Fruit fly (Drosophila melanogaster) Kc167 (cell line): ENCODE results near the gene mthl5.

Source experiments
- Myc ChIP-seq: fragments of >200 bp; optimal IDR thresholded peaks from 2 replicates; lab custom pipeline; 2017; ENCODE audit warnings: missing external identifiers
- Sin3A ChIP-seq: fragments of >200 bp; optimal IDR thresholded peaks from 2 replicates; lab custom pipeline; 2018; ENCODE audit warnings: missing external identifiers
- h ChIP-seq: fragments of >200 bp; optimal IDR thresholded peaks from 3 replicates; lab custom pipeline; 2018; ENCODE audit warnings: missing external identifiers
- insv ChIP-seq: fragments of >200 bp; optimal IDR thresholded peaks from 3 replicates; lab custom pipeline; 2018; ENCODE audit warnings: missing external identifiers
- psq ChIP-seq: fragments of >200 bp; optimal IDR thresholded peaks from 2 replicates; lab custom pipeline; 2017; ENCODE audit warnings: missing external identifiers
- ttk ChIP-seq: sonication (Bioruptor generic); optimal IDR thresholded peaks from 2 replicates; lab custom pipeline; 2017; ENCODE audit warnings: missing external identifiers

mthl5 gene

DNA sequence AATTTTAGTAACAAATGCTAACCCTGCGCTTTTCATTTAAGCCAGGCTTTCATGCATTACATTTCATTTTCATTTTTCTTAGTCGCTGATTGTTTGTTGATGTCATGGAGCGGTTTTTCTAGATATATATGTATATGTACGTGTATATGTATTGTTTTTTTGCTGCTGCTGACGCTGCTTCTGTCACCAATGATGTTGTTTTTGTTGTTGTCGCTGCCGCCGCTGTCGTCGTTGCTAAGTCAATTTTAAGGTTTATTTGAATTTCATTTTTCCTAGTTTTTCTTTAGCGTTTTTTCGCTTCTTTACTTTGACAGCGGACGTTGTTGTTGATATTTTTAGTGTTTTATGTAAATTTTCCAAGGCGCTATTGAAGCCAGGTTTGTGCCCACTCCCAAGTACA lies 16.8 kb downstream of the mthl5 start:
- TF ChIP-seq Sin3A (lab: Kevin White, UChicago) (no peak), ttk (lab: Kevin White, UChicago) (no peak), Myc (lab: Kevin White, UChicago) (no peak), insv (lab: Kevin White, UChicago) (no peak), psq (lab: Kevin White, UChicago) (no peak), h (lab: Kevin White, UChicago) (no peak)

DNA sequence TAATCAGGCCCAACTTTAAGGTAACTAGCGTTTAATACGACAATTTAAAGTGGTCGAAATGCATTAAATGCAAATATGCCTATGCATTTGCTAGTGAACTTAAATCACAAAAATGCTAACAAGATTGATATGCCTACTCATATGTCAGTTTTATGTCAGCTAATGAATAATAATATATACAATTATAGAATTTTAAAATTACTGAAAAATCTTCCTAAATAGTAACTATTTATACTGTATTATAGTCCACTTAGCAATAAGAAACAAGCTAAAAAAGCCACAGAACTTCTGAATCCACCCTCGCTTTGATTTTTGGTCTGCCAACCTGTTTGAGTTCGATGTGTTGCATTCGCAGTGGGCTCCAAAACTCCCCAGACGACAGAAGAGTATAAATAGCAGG lies 17.3 kb downstream of the mthl5 start:
- TF ChIP-seq psq (lab: Kevin White, UChicago) (no peak), insv (lab: Kevin White, UChicago) (no peak), Myc (lab: Kevin White, UChicago) (no peak), Sin3A (lab: Kevin White, UChicago) (no peak), ttk (lab: Kevin White, UChicago) (no peak), h (lab: Kevin White, UChicago) (no peak)

DNA sequence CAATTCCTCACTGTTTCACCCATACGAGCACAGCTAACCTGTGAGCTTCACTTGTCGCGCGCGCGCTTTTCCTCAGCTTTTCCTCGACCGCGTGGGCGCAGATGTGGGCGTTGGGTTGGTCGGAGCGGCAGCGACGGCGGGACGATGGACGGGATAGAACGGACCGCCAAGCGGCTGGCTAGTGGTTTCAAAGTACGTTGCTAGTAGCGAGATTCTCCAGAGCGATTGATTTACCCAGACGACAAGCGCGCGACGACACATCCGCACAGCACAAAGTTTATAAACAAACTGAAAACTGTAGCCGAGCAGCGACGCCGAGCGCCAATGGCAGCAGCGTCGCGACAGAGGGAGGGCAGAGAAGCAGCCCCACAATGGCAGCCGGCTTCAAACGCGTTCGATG lies 17.8 kb downstream of the mthl5 start, which contains the start of gene CG6959:
Gene CG6959, minus strand, starts transcription at position 292 of the 400 bp plus-strand sequence.
- no peak for TF ChIP-seq Myc (lab: Kevin White, UChicago)

DNA sequence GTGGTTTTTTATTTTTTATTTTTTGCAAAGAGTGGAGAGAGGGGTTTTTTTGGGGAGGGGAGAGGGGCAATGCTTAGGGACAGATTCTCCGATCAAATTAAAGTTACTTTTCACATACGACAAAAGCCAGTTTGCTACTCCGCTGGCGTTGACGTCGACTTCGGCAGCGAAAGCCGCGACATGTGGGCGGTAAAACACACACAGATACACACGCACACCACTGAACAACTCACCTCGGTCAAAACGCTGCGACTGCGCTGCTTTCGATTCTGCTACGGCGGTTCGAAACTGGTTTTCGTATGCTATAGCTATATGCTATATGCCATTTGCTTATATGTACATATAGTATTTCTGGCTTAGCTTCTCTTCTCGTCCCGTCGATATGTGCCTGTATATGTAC lies 18.4 kb downstream of the mthl5 start:
- TF ChIP-seq insv (lab: Kevin White, UChicago) (no peak), Sin3A (lab: Kevin White, UChicago) (no peak), ttk (lab: Kevin White, UChicago) (no peak), Myc (lab: Kevin White, UChicago) (no peak)

DNA sequence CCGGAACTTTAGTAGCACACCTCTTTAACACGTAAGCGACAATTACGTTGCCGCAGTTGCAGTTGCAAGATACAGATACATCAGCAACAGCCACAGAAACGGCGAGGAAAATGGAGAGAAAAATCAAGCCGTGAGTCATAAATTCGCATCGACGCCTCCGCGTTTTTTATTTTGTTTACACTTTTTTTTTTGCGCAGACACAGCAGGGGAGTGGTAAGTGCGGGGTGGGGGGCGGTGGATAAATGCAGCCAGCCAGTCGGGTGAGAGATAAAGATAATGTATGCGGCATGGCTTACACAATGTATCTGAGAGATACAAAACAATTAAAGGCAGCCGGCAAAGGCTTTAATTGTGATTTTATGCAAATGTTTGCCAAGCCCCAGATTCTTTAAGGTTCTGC lies 21.8 kb downstream of the mthl5 start:
- no peak for TF ChIP-seq psq (lab: Kevin White, UChicago)
- no peak for TF ChIP-seq Sin3A (lab: Kevin White, UChicago)
- no peak for TF ChIP-seq h (lab: Kevin White, UChicago)
- no peak for TF ChIP-seq Myc (lab: Kevin White, UChicago)
- TF ChIP-seq ttk (lab: Kevin White, UChicago) = no peak
- TF ChIP-seq insv (lab: Kevin White, UChicago) = no peak

dm6 chr3R:11859534-11860254 lies 27.3 kb downstream of the mthl5 start:
- TF ChIP-seq insv (lab: Kevin White, UChicago) = no peak
- TF ChIP-seq psq (lab: Kevin White, UChicago) = no peak
- TF ChIP-seq h (lab: Kevin White, UChicago) = no peak
- no peak for TF ChIP-seq ttk (lab: Kevin White, UChicago)
- TF ChIP-seq Sin3A (lab: Kevin White, UChicago) = no peak
- TF ChIP-seq Myc (lab: Kevin White, UChicago) = no peak

DNA sequence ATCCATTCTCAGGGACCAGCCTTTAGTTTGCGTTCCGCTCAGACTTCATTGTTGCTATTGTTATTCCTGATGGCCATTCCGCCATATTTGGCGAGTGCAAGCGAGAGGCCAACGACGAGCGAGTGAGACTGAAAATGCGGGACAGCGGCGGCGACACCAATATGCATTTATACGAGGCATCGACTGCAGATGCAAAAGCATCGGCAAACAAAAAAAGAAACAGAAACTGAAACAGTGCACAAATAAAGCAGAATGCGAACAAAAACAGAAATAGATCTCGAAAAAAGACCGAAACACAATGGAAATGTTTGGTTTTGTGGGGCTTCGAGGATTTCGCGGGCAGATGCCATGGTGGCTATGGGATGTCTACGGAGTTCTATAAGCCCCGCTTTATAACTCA lies 27.9 kb downstream of the mthl5 start:
- no peak for TF ChIP-seq psq (lab: Kevin White, UChicago)
- no peak for TF ChIP-seq insv (lab: Kevin White, UChicago)
- TF ChIP-seq h (lab: Kevin White, UChicago) = no peak
- TF ChIP-seq ttk (lab: Kevin White, UChicago) = no peak

- TF ChIP-seq h (lab: Kevin White, UChicago) = no peak
- no peak for TF ChIP-seq ttk (lab: Kevin White, UChicago)
- TF ChIP-seq insv (lab: Kevin White, UChicago) = no peak
- no peak for TF ChIP-seq Sin3A (lab: Kevin White, UChicago)
- no peak for TF ChIP-seq psq (lab: Kevin White, UChicago)
- TF ChIP-seq Myc (lab: Kevin White, UChicago) = no peak
Observed at dm6 chr3R:11856295-11856694, 30.7 kb downstream of the mthl5 start.

DNA sequence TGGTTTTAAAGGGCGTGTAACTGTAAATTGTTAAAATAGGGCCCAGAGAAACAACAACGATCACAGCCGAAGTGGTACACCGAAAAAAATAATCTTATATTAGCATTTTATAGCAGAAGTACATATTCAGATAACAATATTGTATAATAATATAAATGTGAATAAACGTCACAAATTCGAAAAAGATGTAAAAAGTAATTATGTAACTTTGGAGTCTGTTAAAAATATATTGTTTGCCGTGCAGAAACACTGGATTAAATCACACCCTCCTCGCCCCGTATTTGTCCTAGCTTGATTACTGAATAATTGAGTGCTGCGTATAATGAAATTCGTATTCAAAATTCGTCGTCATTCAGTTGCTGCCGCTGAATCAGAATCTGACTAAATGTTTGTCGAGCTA lies 31.8 kb downstream of the mthl5 start:
- TF ChIP-seq h (lab: Kevin White, UChicago) = no peak

DNA sequence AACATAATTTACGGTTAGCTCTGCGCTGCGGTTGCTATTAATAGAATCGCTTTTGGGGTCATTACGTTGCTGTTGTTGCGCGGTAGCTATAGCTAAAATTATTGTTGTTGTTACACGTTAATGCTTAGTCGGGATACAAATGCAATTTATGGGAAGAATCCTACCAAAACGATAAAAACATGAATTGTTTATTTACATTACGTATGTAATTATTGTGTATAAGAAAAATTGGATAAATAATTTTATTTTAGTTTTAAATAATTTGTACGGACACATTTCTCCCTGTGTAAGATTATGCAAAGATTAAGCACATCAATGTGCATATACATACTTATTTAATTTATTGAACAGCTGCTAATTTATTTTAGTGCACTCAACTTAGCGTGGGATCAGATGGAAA lies 35.0 kb downstream of the mthl5 start:
- TF ChIP-seq Sin3A (lab: Kevin White, UChicago) (no peak), Myc (lab: Kevin White, UChicago) (no peak), psq (lab: Kevin White, UChicago) (no peak), h (lab: Kevin White, UChicago) (no peak), insv (lab: Kevin White, UChicago) (no peak), ttk (lab: Kevin White, UChicago) (no peak)

DNA sequence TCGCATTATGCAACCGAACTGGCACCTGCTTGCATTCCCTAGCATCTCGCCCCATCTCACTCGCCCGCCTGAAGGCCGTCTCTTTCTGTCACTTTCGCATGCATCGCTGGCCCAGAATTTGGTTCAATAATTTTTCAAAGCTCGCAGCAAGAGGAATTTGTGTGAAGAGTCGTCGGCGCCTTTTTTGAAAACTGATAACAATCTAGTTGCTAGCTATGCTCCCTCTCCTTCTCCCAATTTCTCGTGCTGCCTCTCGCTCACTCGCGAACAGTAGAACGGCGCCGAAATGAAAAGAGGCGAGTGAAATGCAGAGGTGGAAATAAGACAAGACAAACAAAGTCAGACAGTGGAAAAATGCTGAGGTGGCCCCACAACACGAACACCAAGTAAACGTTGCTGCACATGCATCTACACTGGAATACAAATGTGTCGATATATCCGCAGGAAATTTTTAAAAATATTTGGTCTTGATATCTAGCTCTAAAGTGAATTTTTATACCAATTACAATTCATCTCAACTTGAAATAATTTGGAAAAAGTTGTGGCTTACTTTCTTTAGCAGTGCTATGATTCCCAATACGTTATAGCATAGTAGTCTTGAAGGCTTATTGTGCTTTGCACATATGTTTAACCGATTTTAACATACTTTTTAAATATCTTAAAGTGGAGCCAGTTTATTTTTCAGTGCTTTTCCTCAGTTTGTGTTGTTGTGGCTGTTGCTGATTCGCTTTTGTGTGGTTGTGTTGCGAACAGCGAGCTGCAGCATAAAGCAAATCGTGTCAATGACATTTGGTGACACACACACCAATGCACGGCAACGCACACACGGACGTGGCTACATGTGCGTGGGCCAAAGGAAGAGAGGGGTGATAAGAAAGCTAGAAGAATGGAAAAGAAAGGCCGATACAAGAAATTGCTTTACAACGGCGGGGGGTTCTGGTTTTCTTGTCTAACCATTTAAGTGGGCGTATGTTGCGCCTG lies 35.8 kb downstream of the mthl5 start:
- TF ChIP-seq ttk (lab: Kevin White, UChicago) = no peak
- no peak for TF ChIP-seq Sin3A (lab: Kevin White, UChicago)
- no peak for TF ChIP-seq psq (lab: Kevin White, UChicago)
- no peak for TF ChIP-seq h (lab: Kevin White, UChicago)
- no peak for TF ChIP-seq insv (lab: Kevin White, UChicago)
- TF ChIP-seq Myc (lab: Kevin White, UChicago) = no peak
